Fruit fly (Drosophila melanogaster): ENCODE data around the gene CG3061.

CG3061 gene

DNA sequence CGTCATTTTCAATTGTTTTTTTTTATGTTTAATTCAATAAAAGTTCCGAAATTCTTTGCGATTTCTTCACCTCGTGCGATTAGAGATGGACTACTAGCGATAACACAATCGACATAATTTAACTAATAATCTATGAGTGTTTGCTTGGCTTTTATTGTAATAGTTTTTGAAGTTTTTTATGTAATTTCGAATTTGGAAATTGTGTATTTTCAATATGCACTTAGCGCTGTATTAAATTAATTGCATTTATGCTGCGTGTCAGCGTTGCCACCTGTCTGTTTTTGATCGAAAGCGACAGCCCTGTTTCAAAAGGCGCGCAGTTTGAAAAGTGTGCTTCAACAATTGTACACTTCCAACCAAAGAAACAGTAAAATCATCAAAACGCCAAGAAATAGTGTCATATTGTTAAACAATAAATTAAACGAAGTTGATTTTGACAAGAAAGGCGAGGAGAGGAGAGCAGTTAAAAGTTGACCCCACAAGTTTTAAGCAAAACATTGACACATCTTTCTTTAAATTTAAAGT, 3.8 kb downstream of the CG3061 start, which contains the start of gene CG9922 (continued):
- TF ChIP-seq scrt (GFP tag; optimal IDR thresholded peaks at IDR 0.05) = peak; percentile 45
- peak; percentile 40 for TF ChIP-seq CG13296 (GFP tag; optimal IDR thresholded peaks at IDR 0.05)
- TF ChIP-seq E2f2 (GFP tag; IDR thresholded peaks at IDR 0.05) = peak; percentile 99
- TF ChIP-seq dan (GFP tag; IDR thresholded peaks at IDR 0.05) = no peak
- TF ChIP-seq tgo (GFP tag; IDR thresholded peaks at IDR 0.05) = peak; percentile 29; the same call in 1 of the 3 replicates
- TF ChIP-seq az2 (GFP tag; optimal IDR thresholded peaks at IDR 0.05) = peak; percentile 38
- no peak for TF ChIP-seq HLH3B (GFP tag; IDR thresholded peaks at IDR 0.05)
- TF ChIP-seq Sox102F (GFP tag; optimal IDR thresholded peaks at IDR 0.05) = peak; percentile 27
- TF ChIP-seq maf-S (GFP tag; optimal IDR thresholded peaks at IDR 0.05) = peak; percentile 54
- peak; percentile 51 for TF ChIP-seq Deaf1 (tag; optimal IDR thresholded peaks at IDR 0.05)
- no peak for TF ChIP-seq nom (GFP tag; optimal IDR thresholded peaks at IDR 0.05)
- TF ChIP-seq Bdp1 (GFP tag; optimal IDR thresholded peaks at IDR 0.05) = no peak
- TF ChIP-seq sens (GFP tag) = peak; percentile 94
- peak; percentile 14 for TF ChIP-seq nau (GFP tag; optimal IDR thresholded peaks at IDR 0.05)
- TF ChIP-seq Hey (tag; optimal IDR thresholded peaks at IDR 0.05) = no peak
- TF ChIP-seq nmo (GFP tag; optimal IDR thresholded peaks at IDR 0.05) = peak; percentile 70
- TF ChIP-seq toy (GFP tag; IDR thresholded peaks at IDR 0.05) = no peak
- TF ChIP-seq Sox100B (GFP tag; optimal IDR thresholded peaks at IDR 0.05) = peak; percentile 7
- TF ChIP-seq repo (GFP tag; optimal IDR thresholded peaks at IDR 0.05) = peak; percentile 63
- TF ChIP-seq CG30403 (GFP tag; optimal IDR thresholded peaks at IDR 0.05) = peak; percentile 67
- TF ChIP-seq Tbp (GFP tag; optimal IDR thresholded peaks at IDR 0.05) = no peak
- TF ChIP-seq disco-r (GFP tag; optimal IDR thresholded peaks at IDR 0.05) = no peak
- TF ChIP-seq CG17385 (GFP tag; optimal IDR thresholded peaks at IDR 0.05) = peak; percentile 1
- TF ChIP-seq ewg (GFP tag; optimal IDR thresholded peaks at IDR 0.05) = peak; percentile 18
- TF ChIP-seq pzg (GFP tag; optimal IDR thresholded peaks at IDR 0.05) = peak; percentile 90
- no peak for TF ChIP-seq CG2875 (GFP tag; optimal IDR thresholded peaks at IDR 0.05)
- TF ChIP-seq CG12744 (GFP tag; optimal IDR thresholded peaks at IDR 0.05) = peak; percentile 23
- TF ChIP-seq MBD-R2 (GFP tag; IDR thresholded peaks at IDR 0.05) = no peak; the same call in 1 of the 2 replicates
- peak; percentile 46 for TF ChIP-seq Side (GFP tag; optimal IDR thresholded peaks at IDR 0.05)
- TF ChIP-seq CG1603 (tag; optimal IDR thresholded peaks at IDR 0.05) = peak; percentile 61
- no peak for TF ChIP-seq Gsc (GFP tag; IDR thresholded peaks at IDR 0.05)
- peak; percentile 51 for TF ChIP-seq Nf-YB (GFP tag; optimal IDR thresholded peaks at IDR 0.05)
- TF ChIP-seq mirr (GFP tag; optimal IDR thresholded peaks at IDR 0.05) = no peak
- TF ChIP-seq Max (GFP tag; optimal IDR thresholded peaks at IDR 0.05) = peak; percentile 85
- peak; percentile 75 for TF ChIP-seq CG2120 (GFP tag; optimal IDR thresholded peaks at IDR 0.05)
- TF ChIP-seq row (GFP tag; IDR thresholded peaks at IDR 0.05) = peak; percentile 75; the same call in 2 of the 3 replicates
- no peak for TF ChIP-seq Dek (tag; optimal IDR thresholded peaks at IDR 0.05)
- peak; percentile 19 for TF ChIP-seq ftz-f1 (GFP tag; optimal IDR thresholded peaks at IDR 0.05)
- peak; percentile 66 for TF ChIP-seq bbx (GFP tag; IDR thresholded peaks at IDR 0.05; ENCODE audit: partially characterized antibody)
- TF ChIP-seq CG2712 (tag; optimal IDR thresholded peaks at IDR 0.05) = peak; percentile 61
- no peak for TF ChIP-seq CG8290 (GFP tag; optimal IDR thresholded peaks at IDR 0.05)
- TF ChIP-seq CG8290 (tag; optimal IDR thresholded peaks at IDR 0.05) = peak in 1 of 2 experiments; percentile 15
- TF ChIP-seq CG2116 (GFP tag; optimal IDR thresholded peaks at IDR 0.05) = peak; percentile 94
- TF ChIP-seq Eip74EF (GFP tag; optimal IDR thresholded peaks at IDR 0.05) = no peak
- peak; percentile 48 for TF ChIP-seq CG18262 (tag; optimal IDR thresholded peaks at IDR 0.05)
- peak; percentile 69 for TF ChIP-seq B-H2 (GFP tag; optimal IDR thresholded peaks at IDR 0.05)
- TF ChIP-seq HmgZ (tag; optimal IDR thresholded peaks at IDR 0.05) = peak; percentile 72
- no peak for TF ChIP-seq CG10209 (GFP tag; optimal IDR thresholded peaks at IDR 0.05)
- peak; percentile 79 for TF ChIP-seq CG10267 (tag; optimal IDR thresholded peaks at IDR 0.05)
- no peak for TF ChIP-seq Atf3 (GFP tag; optimal IDR thresholded peaks at IDR 0.05)
- TF ChIP-seq dm (GFP tag; optimal IDR thresholded peaks at IDR 0.05) = peak; percentile 90
